Worm (Caenorhabditis elegans) whole organism, L4/young adult: ENCODE measurements around the gene C40A11.6.

ENCODE experiments used
- W03F9.2 ChIP-seq: fragments of 150-350 bp; optimal IDR thresholded peaks from 2 replicates; lab custom pipeline; 2014; ENCODE audit warnings: missing biosample characterization, missing genetic modification characterization
- dao-5 ChIP-seq: sonication (generic microtip); optimal IDR thresholded peaks from 2 replicates; lab custom pipeline; 2016; ENCODE audit warnings: missing genotype, missing genetic modification characterization, moderate library complexity, missing compliant biosample characterization
- him-1 ChIP-seq: sonication (generic microtip); optimal IDR thresholded peaks from 2 replicates; lab custom pipeline; 2016; ENCODE audit warnings: missing genotype, missing genetic modification reagents, missing genetic modification characterization, missing compliant biosample characterization

DNA sequence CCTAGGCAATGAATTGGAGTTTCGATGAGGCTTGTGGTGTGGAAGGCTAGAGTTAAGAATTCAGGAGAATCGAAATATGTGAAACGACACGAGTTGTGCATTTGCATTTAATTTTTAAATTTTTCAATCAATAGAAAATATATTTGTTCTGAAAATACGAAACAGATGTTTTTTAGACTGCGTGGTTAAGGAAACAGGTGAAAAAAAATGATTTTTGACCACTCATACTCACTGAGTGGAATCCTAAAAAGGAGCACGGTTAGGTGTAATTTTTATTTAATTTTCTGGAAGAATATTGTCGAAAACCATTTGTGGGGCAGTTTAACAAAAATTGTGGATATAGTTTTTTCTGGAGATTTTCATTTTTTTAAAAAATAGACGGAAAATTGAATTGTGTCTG, 28.7 kb downstream of the C40A11.6 start, which contains the start of gene srh-195:
- no peak for TF ChIP-seq him-1 (tag; lab: Kevin White, UChicago)
- TF ChIP-seq W03F9.2 (tag; lab: Kevin White, UChicago) = no peak
- TF ChIP-seq dao-5 (tag; lab: Kevin White, UChicago) = no peak
